Worm (Caenorhabditis elegans) whole organism, L3 larva: ENCODE data around the gene klf-1.

Source experiments
- ZK546.5 ChIP-seq: sonication (generic microtip); optimal IDR thresholded peaks from 2 replicates; lab custom pipeline; 2017; ENCODE audit warnings: missing biosample characterization, missing genetic modification characterization
- ama-1 ChIP-seq: fragments of 150-350 bp; optimal IDR thresholded peaks from 2 replicates; lab custom pipeline; 2018
- egl-27 ChIP-seq: sonication (generic microtip); optimal IDR thresholded peaks from 4 replicates; lab custom pipeline; 2017; ENCODE audit warnings: missing biosample characterization, missing genetic modification reagents, missing genetic modification characterization
- egl-5 ChIP-seq: fragments of 150-350 bp; optimal IDR thresholded peaks from 2 replicates; lab custom pipeline; 2017; ENCODE audit warnings: missing biosample characterization, missing genetic modification reagents, missing genetic modification characterization, inconsistent platforms
- elt-2 ChIP-seq: sonication (generic microtip); optimal IDR thresholded peaks from 2 replicates; lab custom pipeline; 2016; ENCODE audit warnings: missing genetic modification reagents, mild to moderate bottlenecking, missing genetic modification characterization, missing compliant biosample characterization
- lin-39 ChIP-seq: fragments of 150-350 bp; optimal IDR thresholded peaks from 2 replicates; lab custom pipeline; 2018; ENCODE audit warnings: missing biosample characterization, missing genetic modification reagents, missing genetic modification characterization
- mdl-1 ChIP-seq: fragments of 150-350 bp; optimal IDR thresholded peaks from 2 replicates; lab custom pipeline; 2014; ENCODE audit warnings: missing biosample characterization, missing genetic modification characterization
- nhr-28 ChIP-seq: fragments of 150-350 bp; optimal IDR thresholded peaks from 2 replicates; lab custom pipeline; 2014; ENCODE audit warnings: missing biosample characterization, missing genetic modification characterization
- nhr-77 ChIP-seq: fragments of 150-350 bp; optimal IDR thresholded peaks from 2 replicates; lab custom pipeline; 2014; ENCODE audit warnings: missing biosample characterization, missing genetic modification characterization
- pha-4 ChIP-seq: fragments of 150-350 bp; optimal IDR thresholded peaks from 2 replicates; lab custom pipeline; 2014; ENCODE audit warnings: missing biosample characterization, missing genetic modification reagents, missing genetic modification characterization
- zag-1 ChIP-seq: fragments of 150-350 bp; optimal IDR thresholded peaks from 2 replicates; lab custom pipeline; 2014; ENCODE audit warnings: missing biosample characterization, missing genetic modification characterization
- ztf-11 ChIP-seq: fragments of 150-350 bp; optimal IDR thresholded peaks from 2 replicates; lab custom pipeline; 2014; ENCODE audit warnings: missing biosample characterization, missing genetic modification characterization
- ztf-4 ChIP-seq: fragments of 150-350 bp; optimal IDR thresholded peaks from 2 replicates; lab custom pipeline; 2014; ENCODE audit warnings: missing biosample characterization, missing genetic modification characterization

DNA sequence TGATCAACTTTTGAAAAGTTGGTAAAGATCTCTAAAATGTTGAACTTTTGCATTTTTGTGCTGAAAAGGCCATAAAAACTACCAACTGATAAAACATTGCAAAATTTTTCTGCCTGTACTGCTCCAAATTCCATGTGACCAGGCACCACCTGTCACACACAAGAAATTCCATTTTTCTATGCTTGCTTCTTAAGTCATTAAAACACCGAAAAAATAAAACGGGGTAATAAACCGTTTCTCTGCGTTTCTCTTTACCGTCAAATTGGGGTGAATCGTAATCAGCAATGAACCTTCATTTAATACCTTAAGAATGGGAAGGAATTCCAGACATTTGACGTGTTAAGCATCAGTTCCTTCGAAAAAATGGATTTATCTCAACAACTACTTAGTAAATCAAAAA is 4.4 kb upstream of the klf-1 start:
- no peak for TF ChIP-seq nhr-28
- TF ChIP-seq zag-1 (tag; lab: Kevin White, UChicago): no peak
- TF ChIP-seq pha-4 (tag; lab: Kevin White, UChicago): peak; percentile 37
- TF ChIP-seq mdl-1 (tag; lab: Kevin White, UChicago): no peak
- TF ChIP-seq nhr-77: no peak
- TF ChIP-seq ztf-4: no peak
- TF ChIP-seq egl-27: no peak
- TF ChIP-seq ztf-11 (tag; lab: Kevin White, UChicago): no peak
- no peak for TF ChIP-seq ama-1 (lab: Kevin White, UChicago)
- no peak for TF ChIP-seq egl-5 (tag; lab: Kevin White, UChicago)
- TF ChIP-seq lin-39 (tag; lab: Kevin White, UChicago): no peak
- TF ChIP-seq elt-2 (tag; lab: Kevin White, UChicago): peak; percentile 94
- no peak for TF ChIP-seq ZK546.5 (tag; lab: Kevin White, UChicago)
